Worm (Caenorhabditis elegans): ENCODE measurements around the gene H04D03.6.

H04D03.6 gene

ce11 chrIII:10421680-10422079 lies 17.0 kb downstream of the H04D03.6 start:
- TF ChIP-seq fkh-10 (GFP tag; optimal IDR thresholded peaks at IDR 0.05) (no peak), unc-130 (tag; optimal IDR thresholded peaks at IDR 0.05) (no peak), lir-3 (tag; optimal IDR thresholded peaks at IDR 0.05; ENCODE audit: poor library complexity) (no peak), elt-3 (tag; optimal IDR thresholded peaks at IDR 0.05) (no peak), mab-9 (GFP tag; IDR thresholded peaks at IDR 0.05) (no peak)

- TF ChIP-seq nhr-11 (tag; optimal IDR thresholded peaks at IDR 0.05), result no peak
- no peak for TF ChIP-seq pqm-1 (tag; optimal IDR thresholded peaks at IDR 0.05)
- TF ChIP-seq dpl-1 (GFP tag; optimal IDR thresholded peaks at IDR 0.05), result peak in 2 of 3 experiments; percentile 11 to 33
- TF ChIP-seq C16A3.4 (tag; optimal IDR thresholded peaks at IDR 0.05), result peak; percentile 30
- no peak for TF ChIP-seq ama-1 (optimal IDR thresholded peaks at IDR 0.05)
- peak; percentile 25 for TF ChIP-seq swsn-7 (tag; optimal IDR thresholded peaks at IDR 0.05)
- TF ChIP-seq egl-13 (tag; optimal IDR thresholded peaks at IDR 0.05), result no peak
- TF ChIP-seq sox-4 (tag; optimal IDR thresholded peaks at IDR 0.05), result no peak
- TF ChIP-seq nhr-19 (GFP tag; conservative IDR thresholded peaks at IDR 0.05), result peak; percentile 27; the same call in 1 of the 2 replicates
- no peak for TF ChIP-seq elt-3 (tag; optimal IDR thresholded peaks at IDR 0.05)
- TF ChIP-seq skn-1 (tag; optimal IDR thresholded peaks at IDR 0.05), result peak; percentile 17
- TF ChIP-seq lsy-2 (tag; optimal IDR thresholded peaks at IDR 0.05), result peak; percentile 11 to 49
- no peak for TF ChIP-seq nhr-28 (tag; optimal IDR thresholded peaks at IDR 0.05)
- TF ChIP-seq lin-35 (GFP tag; optimal IDR thresholded peaks at IDR 0.05), result peak; percentile 44 to 60
- peak; percentile 59 for TF ChIP-seq mep-1 (tag; optimal IDR thresholded peaks at IDR 0.05)
- TF ChIP-seq lin-13 (GFP tag; optimal IDR thresholded peaks at IDR 0.05), result peak; percentile 23
- peak; percentile 56 for TF ChIP-seq lin-15B (tag; optimal IDR thresholded peaks at IDR 0.05)
- TF ChIP-seq efl-1 (optimal IDR thresholded peaks at IDR 0.05), result peak; percentile 31 to 43
- peak in 1 of 2 experiments; percentile 49 for TF ChIP-seq efl-1 (GFP tag; optimal IDR thresholded peaks at IDR 0.05 in 1 of 2)
- TF ChIP-seq isw-1 (GFP tag; IDR thresholded peaks at IDR 0.05), result peak; percentile 1; the same call in 1 of the 2 replicates
- peak; percentile 72 for TF ChIP-seq nhr-85 (tag)
- TF ChIP-seq efl-3 (GFP tag; optimal IDR thresholded peaks at IDR 0.05), result no peak
- TF ChIP-seq tbx-2 (tag; optimal IDR thresholded peaks at IDR 0.05), result peak; percentile 26
- peak; percentile 24 for TF ChIP-seq nhr-90 (tag; optimal IDR thresholded peaks at IDR 0.05; ENCODE audit: poor library complexity)
- TF ChIP-seq snu-23 (GFP tag; optimal IDR thresholded peaks at IDR 0.05), result peak; percentile 41
- no peak for TF ChIP-seq unc-86 (tag; optimal IDR thresholded peaks at IDR 0.05)
- TF ChIP-seq nhr-12 (tag; optimal IDR thresholded peaks at IDR 0.05), result no peak
- TF ChIP-seq mdl-1 (tag; optimal IDR thresholded peaks at IDR 0.05), result peak in 1 of 2 experiments; percentile 34
- TF ChIP-seq unc-62 (GFP tag; optimal IDR thresholded peaks at IDR 0.05), result no peak
- TF ChIP-seq fkh-4 (tag; optimal IDR thresholded peaks at IDR 0.05; ENCODE audit: borderline replicate concordance), result no peak
- no peak for TF ChIP-seq fkh-10 (GFP tag; optimal IDR thresholded peaks at IDR 0.05)
- no peak for TF ChIP-seq mef-2 (tag; optimal IDR thresholded peaks at IDR 0.05)
- no peak for TF ChIP-seq blmp-1 (tag; optimal IDR thresholded peaks at IDR 0.05)
- TF ChIP-seq ets-5 (GFP tag; IDR thresholded peaks at IDR 0.05), result no peak
- TF ChIP-seq pax-3 (tag; optimal IDR thresholded peaks at IDR 0.05), result no peak
- peak; percentile 33 for TF ChIP-seq nhr-20 (tag; optimal IDR thresholded peaks at IDR 0.05)
- TF ChIP-seq elt-2 (tag; optimal IDR thresholded peaks at IDR 0.05), result no peak
- TF ChIP-seq nhr-71 (tag; optimal IDR thresholded peaks at IDR 0.05), result peak; percentile 60
- peak; percentile 48 for TF ChIP-seq aly-2 (tag; optimal IDR thresholded peaks at IDR 0.05)
These were observed 22.9 kb downstream of the H04D03.6 start, which contains the start of gene ymel-1 for ce11 chrIII:10415822-10416221. TSS of gene ymel-1 (plus strand) at chrIII:10416139.

DNA sequence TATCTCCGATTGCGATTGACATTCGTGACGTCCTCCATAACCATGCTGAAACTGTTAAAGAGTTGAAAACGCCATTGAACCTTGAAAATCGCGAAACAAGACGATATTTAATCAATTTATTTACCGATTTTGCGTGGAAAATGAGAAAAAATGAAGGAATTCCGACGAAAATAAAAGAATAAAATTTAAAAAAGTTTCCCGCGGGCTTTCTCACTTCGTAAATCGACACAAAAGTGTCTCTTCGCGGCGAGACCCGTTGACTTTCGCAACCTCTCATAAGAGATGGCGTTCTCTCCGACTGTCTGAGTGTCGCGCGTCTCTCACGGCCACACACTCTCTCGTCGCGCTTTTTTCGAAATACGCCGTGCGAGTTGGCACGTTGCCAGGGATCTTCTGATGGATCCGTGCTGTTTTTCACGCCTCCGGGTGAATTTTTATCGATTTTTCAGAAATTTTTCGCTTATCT lies 31.4 kb downstream of the H04D03.6 start, which contains the start of gene hat-1:
TSS of gene hat-1 (minus strand) at position 51 of the 466 bp plus-strand sequence.
- TF ChIP-seq fkh-8 (tag; optimal IDR thresholded peaks at IDR 0.05) (peak; percentile 98), hpl-2 (GFP tag; optimal IDR thresholded peaks at IDR 0.05) (peak; percentile 77), efl-1 (optimal IDR thresholded peaks at IDR 0.05) (peak; percentile 95 to 97), efl-1 (GFP tag; optimal IDR thresholded peaks at IDR 0.05 in 1 of 2) (peak; percentile 90 to 99), ztf-4 (tag; optimal IDR thresholded peaks at IDR 0.05) (peak; percentile 90), lin-15B (tag; optimal IDR thresholded peaks at IDR 0.05) (peak; percentile 91), skn-1 (tag; optimal IDR thresholded peaks at IDR 0.05) (peak; percentile 93), ceh-63 (GFP tag; optimal IDR thresholded peaks at IDR 0.05) (no peak), zag-1 (tag; optimal IDR thresholded peaks at IDR 0.05) (no peak), fkh-10 (GFP tag; optimal IDR thresholded peaks at IDR 0.05) (peak; percentile 86), rnt-1 (tag; optimal IDR thresholded peaks at IDR 0.05) (peak; percentile 96), C16A3.4 (tag; optimal IDR thresholded peaks at IDR 0.05) (peak; percentile 88), efl-3 (GFP tag; optimal IDR thresholded peaks at IDR 0.05) (peak; percentile 54), grh-1 (GFP tag; IDR thresholded peaks at IDR 0.05) (peak; percentile 93), tlp-1 (tag; optimal IDR thresholded peaks at IDR 0.05) (no peak), elt-3 (tag; optimal IDR thresholded peaks at IDR 0.05) (peak in 3 of 6 experiments; percentile 71 to 95 (median 91)), ceh-88 (GFP tag; IDR thresholded peaks at IDR 0.05) (peak; percentile 86; the same call in 1 of the 2 replicates), snpc-4 (tag; optimal IDR thresholded peaks at IDR 0.05) (peak; percentile 83)

All from whole organism, L1 larva.